Fruit fly (Drosophila melanogaster) whole organism, prepupa: ENCODE results near the gene CtsF.

Source experiments
- Blimp-1 ChIP-seq: fragments of 200-800 bp; sonication (Bioruptor generic); optimal IDR thresholded peaks from 3 replicates; lab custom pipeline; 2017; ENCODE audit warnings: missing biosample characterization, missing genetic modification characterization, mild to moderate bottlenecking, moderate library complexity, missing genetic modification reagents
- CG11294 ChIP-seq: fragments of 200-800 bp; sonication (Bioruptor generic); IDR thresholded peaks from 2 replicates; pipeline ENCODE4 v1.3.6; 2022; ENCODE audit warnings: missing biosample characterization, missing genetic modification characterization
- CG11762 ChIP-seq: fragments of 200-800 bp; sonication (Bioruptor generic); optimal IDR thresholded peaks from 3 replicates; lab custom pipeline; 2016; ENCODE audit warnings: missing biosample characterization, missing genetic modification characterization; ENCODE audit not compliant: insufficient read depth
- CG11902 ChIP-seq: fragments of 200-800 bp; sonication (Bioruptor generic); optimal IDR thresholded peaks from 3 replicates; lab custom pipeline; 2016; ENCODE audit warnings: missing biosample characterization, missing genetic modification characterization
- CG15336 ChIP-seq: fragments of 200-800 bp; sonication (Bioruptor generic); IDR thresholded peaks from 2 replicates; pipeline ENCODE4 v1.3.6; 2022; ENCODE audit warnings: missing biosample characterization, missing genetic modification characterization
- CG1621 ChIP-seq: fragments of 200-800 bp; sonication (Bioruptor generic); optimal IDR thresholded peaks from 3 replicates; lab custom pipeline; 2018; ENCODE audit warnings: missing biosample characterization, mild to moderate bottlenecking, missing genetic modification characterization
- CG16779 ChIP-seq: fragments of 200-800 bp; sonication (Bioruptor generic); optimal IDR thresholded peaks from 3 replicates; lab custom pipeline; 2017; ENCODE audit warnings: missing biosample characterization, mild to moderate bottlenecking, missing genetic modification characterization
- CG3032 ChIP-seq: fragments of 200-800 bp; optimal IDR thresholded peaks from 2 replicates; lab custom pipeline; 2019; ENCODE audit warnings: missing biosample characterization, mild to moderate bottlenecking, missing genetic modification characterization, moderate library complexity
- CG31627 ChIP-seq: fragments of 200-800 bp; sonication (Bioruptor generic); optimal IDR thresholded peaks from 3 replicates; lab custom pipeline; 2016; ENCODE audit warnings: missing biosample characterization, missing genetic modification characterization
- CG32006 ChIP-seq: fragments of 200-800 bp; sonication (Bioruptor generic); optimal IDR thresholded peaks from 3 replicates; lab custom pipeline; 2017; ENCODE audit warnings: missing biosample characterization, mild to moderate bottlenecking, missing genetic modification characterization
- CG34406 ChIP-seq: fragments of 200-800 bp; sonication (Bioruptor generic); optimal IDR thresholded peaks from 3 replicates; lab custom pipeline; 2016; ENCODE audit warnings: missing biosample characterization, missing genetic modification characterization
- CG3919 ChIP-seq: fragments of 200-800 bp; sonication (Bioruptor generic); optimal IDR thresholded peaks from 3 replicates; lab custom pipeline; 2016; ENCODE audit warnings: missing biosample characterization, missing genetic modification characterization
- CG4318 ChIP-seq: fragments of 200-800 bp; sonication (Bioruptor generic); optimal IDR thresholded peaks from 3 replicates; lab custom pipeline; 2017; ENCODE audit warnings: missing biosample characterization, mild to moderate bottlenecking, missing genetic modification characterization
- CG6163 ChIP-seq: fragments of 200-800 bp; sonication (Bioruptor generic); IDR thresholded peaks from 3 replicates; pipeline ENCODE4 v1.3.6; 2022; ENCODE audit warnings: missing biosample characterization, missing genetic modification characterization
- CG6792 ChIP-seq: fragments of 200-800 bp; sonication (Bioruptor generic); optimal IDR thresholded peaks from 3 replicates; lab custom pipeline; 2016; ENCODE audit warnings: missing biosample characterization, missing genetic modification characterization
- CG6808 ChIP-seq: fragments of 200-800 bp; sonication (Bioruptor generic); optimal IDR thresholded peaks from 3 replicates; lab custom pipeline; 2017; ENCODE audit warnings: missing biosample characterization, missing genetic modification characterization, mild to moderate bottlenecking, moderate library complexity, missing genetic modification reagents
- CG6854 ChIP-seq: fragments of 200-800 bp; sonication (Bioruptor generic); optimal IDR thresholded peaks from 2 replicates; lab custom pipeline; 2017; ENCODE audit warnings: missing biosample characterization, mild to moderate bottlenecking, missing genetic modification characterization
- CG7368 ChIP-seq: fragments of 200-800 bp; sonication (Bioruptor generic); optimal IDR thresholded peaks from 3 replicates; lab custom pipeline; 2016; ENCODE audit warnings: missing biosample characterization, missing genetic modification characterization
- CG8119 ChIP-seq: fragments of 200-800 bp; sonication (Bioruptor generic); IDR thresholded peaks from 3 replicates; pipeline ENCODE4 v1.3.6; 2022; ENCODE audit warnings: missing biosample characterization, missing genetic modification characterization
- CG8319 ChIP-seq: fragments of 200-800 bp; sonication (Bioruptor generic); optimal IDR thresholded peaks from 3 replicates; lab custom pipeline; 2016; ENCODE audit warnings: missing biosample characterization, missing genetic modification characterization
- CG8632 ChIP-seq: fragments of 200-800 bp; sonication (Bioruptor generic); optimal IDR thresholded peaks from 3 replicates; lab custom pipeline; 2016; ENCODE audit warnings: missing biosample characterization, missing genetic modification characterization
- CG9139 ChIP-seq: fragments of 200-800 bp; sonication (Bioruptor generic); optimal IDR thresholded peaks from 3 replicates; lab custom pipeline; 2017; ENCODE audit warnings: missing biosample characterization, mild to moderate bottlenecking, missing genetic modification characterization
- Eip75B ChIP-seq: fragments of 200-800 bp; sonication (Bioruptor generic); optimal IDR thresholded peaks from 3 replicates; lab custom pipeline; 2016; ENCODE audit warnings: missing biosample characterization, missing genetic modification characterization
- Eip78C ChIP-seq: fragments of 200-800 bp; sonication (Bioruptor generic); peaks from one replicate; lab custom pipeline; 2016; ENCODE audit warnings: missing biosample characterization, missing genetic modification characterization
- Eip93F ChIP-seq: fragments of 200-800 bp; sonication (Bioruptor generic); optimal IDR thresholded peaks from 2 replicates; lab custom pipeline; 2016; ENCODE audit warnings: missing biosample characterization, mild to moderate bottlenecking, missing genetic modification characterization
- Ets21C ChIP-seq: fragments of 200-800 bp; sonication (Bioruptor generic); optimal IDR thresholded peaks from 3 replicates; lab custom pipeline; 2016; ENCODE audit warnings: missing biosample characterization, missing genetic modification characterization
- Ets96B ChIP-seq: fragments of 200-800 bp; optimal IDR thresholded peaks from 2 replicates; lab custom pipeline; 2019; ENCODE audit warnings: missing biosample characterization, mild to moderate bottlenecking, missing genetic modification characterization, moderate library complexity
- Gug ChIP-seq: fragments of 200-800 bp; sonication (Bioruptor generic); IDR thresholded peaks from 2 replicates; pipeline ENCODE4 v1.3.6; 2022; ENCODE audit warnings: missing biosample characterization, missing genetic modification characterization
- Hr38 ChIP-seq: sonication (Bioruptor generic); optimal IDR thresholded peaks from 2 replicates; lab custom pipeline; 2016; ENCODE audit warnings: missing biosample characterization, missing genetic modification characterization
- Hr39 ChIP-seq: fragments of 200-800 bp; sonication (Bioruptor generic); optimal IDR thresholded peaks from 2 replicates; lab custom pipeline; 2016; ENCODE audit warnings: missing biosample characterization, missing genetic modification characterization
- Hr4 ChIP-seq: fragments of 200-800 bp; sonication (Bioruptor generic); optimal IDR thresholded peaks from 3 replicates; lab custom pipeline; 2016; ENCODE audit warnings: missing biosample characterization, missing genetic modification characterization
- Lpt ChIP-seq: fragments of 200-800 bp; sonication (Bioruptor generic); optimal IDR thresholded peaks from 3 replicates; lab custom pipeline; 2016; ENCODE audit warnings: missing biosample characterization, missing genetic modification characterization
- Met ChIP-seq: fragments of 200-800 bp; sonication (Bioruptor generic); optimal IDR thresholded peaks from 3 replicates; lab custom pipeline; 2016; ENCODE audit warnings: missing biosample characterization, missing genetic modification characterization
- OdsH ChIP-seq: fragments of 200-800 bp; sonication (Bioruptor generic); optimal IDR thresholded peaks from 3 replicates; lab custom pipeline; 2016; ENCODE audit warnings: missing biosample characterization, missing genetic modification characterization
- Smox ChIP-seq: fragments of 200-800 bp; sonication (Bioruptor generic); optimal IDR thresholded peaks from 3 replicates; lab custom pipeline; 2016; ENCODE audit warnings: missing biosample characterization, missing genetic modification characterization
- Sox102F ChIP-seq: fragments of 200-800 bp; sonication (Bioruptor generic); optimal IDR thresholded peaks from 2 replicates; lab custom pipeline; 2016; ENCODE audit warnings: missing biosample characterization, mild to moderate bottlenecking, missing genetic modification characterization
- Sox15 ChIP-seq: fragments of 200-800 bp; sonication (Bioruptor generic); optimal IDR thresholded peaks from 3 replicates; lab custom pipeline; 2016; ENCODE audit warnings: missing biosample characterization, missing genetic modification characterization
- acj6 ChIP-seq: fragments of 200-800 bp; sonication (Bioruptor generic); optimal IDR thresholded peaks from 3 replicates; lab custom pipeline; 2016; ENCODE audit warnings: missing biosample characterization, missing genetic modification characterization
- cyc ChIP-seq: fragments of 200-800 bp; sonication (Bioruptor generic); optimal IDR thresholded peaks from 3 replicates; lab custom pipeline; 2016; ENCODE audit warnings: missing biosample characterization, missing genetic modification characterization
- dac ChIP-seq: fragments of 200-800 bp; sonication (Bioruptor generic); optimal IDR thresholded peaks from 2 replicates; lab custom pipeline; 2017; ENCODE audit warnings: missing biosample characterization, mild to moderate bottlenecking, missing genetic modification characterization
- eg ChIP-seq: fragments of 200-800 bp; sonication (Bioruptor generic); IDR thresholded peaks from 3 replicates; pipeline ENCODE4 v1.3.6; 2022; ENCODE audit warnings: missing biosample characterization, missing genetic modification characterization
- esn ChIP-seq: fragments of 200-800 bp; sonication (Bioruptor generic); optimal IDR thresholded peaks from 2 replicates; lab custom pipeline; 2016; ENCODE audit warnings: missing biosample characterization, mild to moderate bottlenecking, missing genetic modification characterization, moderate library complexity
- fd59A ChIP-seq: fragments of 200-800 bp; sonication (Bioruptor generic); optimal IDR thresholded peaks from 2 replicates; lab custom pipeline; 2017; ENCODE audit warnings: missing biosample characterization, mild to moderate bottlenecking, missing genetic modification characterization, missing genetic modification reagents
- lz ChIP-seq: fragments of 200-800 bp; sonication (Bioruptor generic); optimal IDR thresholded peaks from 3 replicates; lab custom pipeline; 2016; ENCODE audit warnings: missing biosample characterization, missing genetic modification characterization
- net ChIP-seq: fragments of 200-800 bp; sonication (Bioruptor generic); optimal IDR thresholded peaks from 3 replicates; lab custom pipeline; 2016; ENCODE audit warnings: missing biosample characterization, missing genetic modification characterization
- spab ChIP-seq: fragments of 200-800 bp; sonication (Bioruptor generic); optimal IDR thresholded peaks from 2 replicates; lab custom pipeline; 2017; ENCODE audit warnings: missing biosample characterization, mild to moderate bottlenecking, missing genetic modification characterization, missing genetic modification reagents
- ss ChIP-seq, 2 experiments: fragments of 200-800 bp; sonication (Bioruptor generic); optimal IDR thresholded peaks; 2 replicates in 1 of 2; 3 replicates in 1 of 2; lab custom pipeline; 2017 to 2018; ENCODE audit warnings: mild to moderate bottlenecking in 2 of 2, missing biosample characterization in 2 of 2, missing genetic modification characterization in 2 of 2, moderate library complexity in 1 of 2
- svp ChIP-seq: fragments of 200-800 bp; sonication (Bioruptor generic); peaks from one replicate; lab custom pipeline; 2016; ENCODE audit warnings: missing biosample characterization, missing genetic modification characterization
- vri ChIP-seq: fragments of 200-800 bp; sonication (Bioruptor generic); optimal IDR thresholded peaks from 3 replicates; lab custom pipeline; 2016; ENCODE audit warnings: missing biosample characterization, mild to moderate bottlenecking, missing genetic modification characterization

The CtsF gene

DNA sequence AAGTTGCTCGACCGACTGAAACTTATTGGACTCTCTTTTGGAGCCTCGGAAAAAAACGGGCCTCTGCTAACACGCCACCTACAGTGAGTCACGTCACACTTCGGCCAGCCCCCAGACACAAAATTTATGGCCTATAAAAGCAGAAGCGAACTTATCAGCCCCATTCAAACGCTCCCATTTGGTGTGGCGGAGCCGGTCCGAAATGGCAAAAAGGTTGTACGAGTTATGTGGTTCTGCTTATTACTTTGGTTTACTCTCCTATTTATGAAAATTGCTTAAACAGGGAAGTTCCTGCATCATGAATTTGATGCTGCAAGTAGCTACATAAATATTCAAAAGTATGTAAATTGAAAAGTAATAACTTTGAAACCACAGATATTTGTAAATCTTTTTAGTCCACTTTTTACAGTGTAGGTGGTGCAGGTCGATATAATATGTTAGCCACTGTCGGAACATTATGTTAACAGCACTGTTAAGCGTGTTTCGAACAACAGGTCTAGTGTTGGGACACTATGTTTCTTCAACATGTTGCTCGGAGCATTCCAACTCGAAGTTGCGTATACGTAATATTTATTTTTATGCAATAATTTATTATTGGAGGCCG lies 31.9 kb upstream of the CtsF start (continued):
- peak; percentile 93 for TF ChIP-seq dac (GFP tag; lab: Kevin White, UChicago)
- peak; percentile 80 for TF ChIP-seq CG8319 (GFP tag; lab: Kevin White, UChicago)
- peak; percentile 82 for TF ChIP-seq CG6163 (GFP tag; lab: Robert Waterston, UW)
- peak; percentile 77 for TF ChIP-seq fd59A
- TF ChIP-seq Hr4 (GFP tag; lab: Kevin White, UChicago): peak; percentile 96
- peak; percentile 80 for TF ChIP-seq Gug (GFP tag; lab: Robert Waterston, UW)
- peak; percentile 89 for TF ChIP-seq lz (GFP tag; lab: Kevin White, UChicago)
- TF ChIP-seq CG8119 (GFP tag; lab: Robert Waterston, UW): peak; percentile 91
- TF ChIP-seq Ets96B (tag; lab: Kevin White, UChicago): peak; percentile 76
- TF ChIP-seq CG6854 (GFP tag; lab: Kevin White, UChicago): peak; percentile 72
- TF ChIP-seq Eip75B (GFP tag; lab: Kevin White, UChicago): peak; percentile 87
- peak; percentile 89 for TF ChIP-seq CG3919 (GFP tag; lab: Kevin White, UChicago)
- peak; percentile 92 for TF ChIP-seq CG4318
- TF ChIP-seq spab (GFP tag; lab: Kevin White, UChicago): peak; percentile 81
- TF ChIP-seq CG34406 (GFP tag; lab: Kevin White, UChicago): peak; percentile 86
- peak; percentile 95 for TF ChIP-seq svp (GFP tag; lab: Kevin White, UChicago)
- peak; percentile 94 for TF ChIP-seq net (GFP tag; lab: Kevin White, UChicago)
- peak; percentile 59 for TF ChIP-seq Blimp-1 (GFP tag; lab: Kevin White, UChicago)
- TF ChIP-seq acj6 (GFP tag; lab: Kevin White, UChicago): peak; percentile 89
- peak; percentile 87 for TF ChIP-seq Smox (GFP tag; lab: Kevin White, UChicago)
- TF ChIP-seq Lpt (GFP tag; lab: Kevin White, UChicago): peak; percentile 86
- peak; percentile 85 for TF ChIP-seq vri
- TF ChIP-seq CG11902: peak; percentile 70
- peak; percentile 92 for TF ChIP-seq OdsH (GFP tag; lab: Kevin White, UChicago)
- peak; percentile 82 for TF ChIP-seq CG3032
- peak; percentile 71 to 81 for TF ChIP-seq ss (GFP tag; optimal IDR thresholded peaks at IDR 0.05; lab: Kevin White, UChicago)
- TF ChIP-seq CG1621 (tag; lab: Kevin White, UChicago): peak; percentile 69
- TF ChIP-seq CG8632 (GFP tag; lab: Kevin White, UChicago): peak; percentile 78
- peak; percentile 65 for TF ChIP-seq Eip93F
- peak; percentile 76 for TF ChIP-seq CG11294 (GFP tag; lab: Robert Waterston, UW)
- no peak for TF ChIP-seq Hr38 (GFP tag; lab: Kevin White, UChicago)
- TF ChIP-seq CG7368: peak; percentile 82
- TF ChIP-seq CG11762 (GFP tag; lab: Kevin White, UChicago): peak; percentile 75
- TF ChIP-seq CG31627 (GFP tag; lab: Kevin White, UChicago): peak; percentile 89
- TF ChIP-seq Met (GFP tag; lab: Kevin White, UChicago): peak; percentile 90
- peak; percentile 97 for TF ChIP-seq CG32006 (GFP tag; lab: Kevin White, UChicago)
- TF ChIP-seq esn: peak; percentile 92
- TF ChIP-seq CG6808 (GFP tag; lab: Kevin White, UChicago): peak; percentile 82
- TF ChIP-seq Sox102F: peak; percentile 84
- peak; percentile 80 for TF ChIP-seq CG16779 (tag; lab: Kevin White, UChicago)

- TF ChIP-seq CG8319 (GFP tag; lab: Kevin White, UChicago): no peak
- no peak for TF ChIP-seq Ets21C (GFP tag; lab: Kevin White, UChicago)
- TF ChIP-seq Sox15 (GFP tag; lab: Kevin White, UChicago): peak; percentile 5
- no peak for TF ChIP-seq CG1621 (tag; lab: Kevin White, UChicago)
- no peak for TF ChIP-seq CG9139 (GFP tag; lab: Kevin White, UChicago)
- peak; percentile 61; the same call in 1 of the 2 replicates for TF ChIP-seq CG15336 (GFP tag; lab: Robert Waterston, UW)
- peak; percentile 39 for TF ChIP-seq Eip78C
- TF ChIP-seq Ets96B (tag; lab: Kevin White, UChicago): no peak
- no peak for TF ChIP-seq CG6792 (GFP tag; lab: Kevin White, UChicago)
- TF ChIP-seq eg (GFP tag; lab: Robert Waterston, UW): peak; percentile 49; the same call in 2 of the 3 replicates
- no peak for TF ChIP-seq Gug (GFP tag; lab: Robert Waterston, UW)
- peak; percentile 2 for TF ChIP-seq Eip75B (GFP tag; lab: Kevin White, UChicago)
- no peak for TF ChIP-seq CG32006 (GFP tag; lab: Kevin White, UChicago)
- no peak for TF ChIP-seq dac (GFP tag; lab: Kevin White, UChicago)
- TF ChIP-seq Hr39 (GFP tag; lab: Kevin White, UChicago): peak; percentile 31
- peak; percentile 27 for TF ChIP-seq CG11762 (GFP tag; lab: Kevin White, UChicago)
- TF ChIP-seq cyc (GFP tag; lab: Kevin White, UChicago): no peak
- peak; percentile 26 for TF ChIP-seq CG31627 (GFP tag; lab: Kevin White, UChicago)
- peak; percentile 20 for TF ChIP-seq CG7368
- no peak for TF ChIP-seq Hr38 (GFP tag; lab: Kevin White, UChicago)
These were observed 31.3 kb upstream of the CtsF start for dm6 chr3R:5282755-5283359.
